Fruit fly (Drosophila melanogaster): ENCODE results near the gene CG10654.
A peak's percentile ranks its signal among the peaks of the same experiment; 100 is the strongest.

Gene CG10654

dm6 chr3L:12515691-12516455 is 8.2 kb upstream of the CG10654 start:
- TF ChIP-seq CG5204 (GFP tag; optimal IDR thresholded peaks at IDR 0.05) (no peak), CG7045 (GFP tag; optimal IDR thresholded peaks at IDR 0.05) (peak; percentile 12), bab1 (GFP tag; optimal IDR thresholded peaks at IDR 0.05) (peak; percentile 10), cic (GFP tag; optimal IDR thresholded peaks at IDR 0.05) (peak; percentile 34), ovo (GFP tag; optimal IDR thresholded peaks at IDR 0.05) (peak; percentile 99), cnc (optimal IDR thresholded peaks at IDR 0.05) (peak; percentile 72 to 77), pad (GFP tag; optimal IDR thresholded peaks at IDR 0.05) (peak; percentile 81), kay (GFP tag; ENCODE audit: borderline replicate concordance) (no peak), Mnt (GFP tag; optimal IDR thresholded peaks at IDR 0.05) (peak; percentile 37)

- TF ChIP-seq CG33017 (tag; optimal IDR thresholded peaks at IDR 0.05) (peak; percentile 78), cnc (optimal IDR thresholded peaks at IDR 0.05) (no peak), bab1 (GFP tag; optimal IDR thresholded peaks at IDR 0.05) (peak; percentile 91), Clk (GFP tag; optimal IDR thresholded peaks at IDR 0.05) (peak; percentile 93), CG7101 (tag; optimal IDR thresholded peaks at IDR 0.05) (peak; percentile 90), kay (GFP tag; ENCODE audit: borderline replicate concordance) (no peak), toe (GFP tag; optimal IDR thresholded peaks at IDR 0.05) (peak; percentile 98), Mnt (GFP tag; optimal IDR thresholded peaks at IDR 0.05) (peak; percentile 91), CG1620 (GFP tag; optimal IDR thresholded peaks at IDR 0.05) (peak; percentile 97), Crg-1 (GFP tag; optimal IDR thresholded peaks at IDR 0.05) (peak; percentile 93), tj (GFP tag; optimal IDR thresholded peaks at IDR 0.05) (peak; percentile 77), pad (GFP tag; optimal IDR thresholded peaks at IDR 0.05) (peak; percentile 86), cic (GFP tag; optimal IDR thresholded peaks at IDR 0.05) (peak; percentile 78), CG14711 (tag; optimal IDR thresholded peaks at IDR 0.05) (peak; percentile 100), CG12768 (GFP tag; optimal IDR thresholded peaks at IDR 0.05) (peak; percentile 94), CG7045 (GFP tag; optimal IDR thresholded peaks at IDR 0.05) (peak; percentile 89), ovo (GFP tag; optimal IDR thresholded peaks at IDR 0.05) (peak; percentile 94), CG5204 (GFP tag; optimal IDR thresholded peaks at IDR 0.05) (peak; percentile 97), CG11617 (GFP tag; optimal IDR thresholded peaks at IDR 0.05) (peak; percentile 90), Hr96 (GFP tag; optimal IDR thresholded peaks at IDR 0.05) (peak; percentile 97)
These were observed 7.1 kb upstream of the CG10654 start, which contains the start of the genes sti and tral for dm6 chr3L:12514762-12515215. TSS of gene sti (minus strand) at chr3L:12514815. TSS of gene tral (plus strand) at chr3L:12515059.

dm6 chr3L:12506963-12507552 is 582 bp downstream of the CG10654 start:
- no peak for TF ChIP-seq CG14711 (tag; optimal IDR thresholded peaks at IDR 0.05)
- TF ChIP-seq tj (GFP tag; optimal IDR thresholded peaks at IDR 0.05): no peak
- no peak for TF ChIP-seq CG7101 (tag; optimal IDR thresholded peaks at IDR 0.05)
- no peak for TF ChIP-seq ovo (GFP tag; optimal IDR thresholded peaks at IDR 0.05)
- TF ChIP-seq Mnt (GFP tag; optimal IDR thresholded peaks at IDR 0.05): peak; percentile 6
- TF ChIP-seq kay (GFP tag; ENCODE audit: borderline replicate concordance): no peak

- no peak for TF ChIP-seq CG5204 (GFP tag; optimal IDR thresholded peaks at IDR 0.05)
These were observed 1.6 kb downstream of the CG10654 start for dm6 chr3L:12505990-12506389.

dm6 chr3L:12503865-12504650 is 3.6 kb downstream of the CG10654 start, which contains the start of the genes CG10646 and vih:
TSS of gene CG10646 (minus strand) at chr3L:12503894.
TSS of gene vih (plus strand) at chr3L:12504292.
- TF ChIP-seq tj (GFP tag; optimal IDR thresholded peaks at IDR 0.05) (peak; percentile 13), bab1 (GFP tag; optimal IDR thresholded peaks at IDR 0.05) (peak; percentile 19), cic (GFP tag; optimal IDR thresholded peaks at IDR 0.05) (no peak), Clk (GFP tag; optimal IDR thresholded peaks at IDR 0.05) (no peak), Hr96 (GFP tag; optimal IDR thresholded peaks at IDR 0.05) (no peak), CG7045 (GFP tag; optimal IDR thresholded peaks at IDR 0.05) (peak; percentile 10), CG7101 (tag; optimal IDR thresholded peaks at IDR 0.05) (peak; percentile 67), CG12768 (GFP tag; optimal IDR thresholded peaks at IDR 0.05) (peak; percentile 29), kay (GFP tag; ENCODE audit: borderline replicate concordance) (no peak), CG14711 (tag; optimal IDR thresholded peaks at IDR 0.05) (peak; percentile 74), CG5204 (GFP tag; optimal IDR thresholded peaks at IDR 0.05) (no peak), Crg-1 (GFP tag; optimal IDR thresholded peaks at IDR 0.05) (peak; percentile 12), CG11617 (GFP tag; optimal IDR thresholded peaks at IDR 0.05) (peak; percentile 58), toe (GFP tag; optimal IDR thresholded peaks at IDR 0.05) (no peak), CG33017 (tag; optimal IDR thresholded peaks at IDR 0.05) (peak; percentile 21), cnc (optimal IDR thresholded peaks at IDR 0.05) (no peak), ovo (GFP tag; optimal IDR thresholded peaks at IDR 0.05) (peak; percentile 77), CG1620 (GFP tag; optimal IDR thresholded peaks at IDR 0.05) (peak; percentile 8), Mnt (GFP tag; optimal IDR thresholded peaks at IDR 0.05) (peak; percentile 42), pad (GFP tag; optimal IDR thresholded peaks at IDR 0.05) (peak; percentile 61)
